Fruit fly (Drosophila melanogaster): Measurements from ENCODE around the gene CG44574.
A peak's percentile ranks its signal among the peaks of the same experiment; 100 is the strongest.

The CG44574 gene

dm6 chr2L:5879363-5879934 is 4.1 kb upstream of the CG44574 start, which contains the start of gene rau (continued):
- TF ChIP-seq CG4617 (GFP tag; optimal IDR thresholded peaks at IDR 0.05; ENCODE audit: borderline replicate concordance) (no peak), CG12104 (GFP tag; optimal IDR thresholded peaks at IDR 0.05) (peak; percentile 41), cato (GFP tag; optimal IDR thresholded peaks at IDR 0.05; ENCODE audit: borderline replicate concordance) (peak; percentile 17), vnd (GFP tag; IDR thresholded peaks at IDR 0.05; ENCODE audit: partially characterized antibody) (no peak), CG6272 (GFP tag; IDR thresholded peaks at IDR 0.05) (no peak), maf-S (GFP tag; optimal IDR thresholded peaks at IDR 0.05) (peak; percentile 28), phol (tag; optimal IDR thresholded peaks at IDR 0.05) (peak; percentile 77), Mad (GFP tag; optimal IDR thresholded peaks at IDR 0.05) (peak; percentile 54), gsb-n (tag; optimal IDR thresholded peaks at IDR 0.05) (peak; percentile 60), lab (GFP tag; optimal IDR thresholded peaks at IDR 0.05) (peak; percentile 80), pzg (GFP tag; optimal IDR thresholded peaks at IDR 0.05) (no peak), crc (GFP tag; optimal IDR thresholded peaks at IDR 0.05) (no peak), Sox100B (GFP tag; optimal IDR thresholded peaks at IDR 0.05) (peak; percentile 80), CG6683 (GFP tag; optimal IDR thresholded peaks at IDR 0.05) (peak; percentile 65), Blimp-1 (GFP tag; optimal IDR thresholded peaks at IDR 0.05) (peak; percentile 94), CG15073 (GFP tag; optimal IDR thresholded peaks at IDR 0.05) (no peak), ken (GFP tag; IDR thresholded peaks at IDR 0.05) (peak; percentile 67; the same call in 2 of the 3 replicates), Antp (GFP tag; optimal IDR thresholded peaks at IDR 0.05) (no peak), oc (tag; optimal IDR thresholded peaks at IDR 0.05) (peak; percentile 66), Doc3 (GFP tag; IDR thresholded peaks at IDR 0.05; ENCODE audit: partially characterized antibody) (no peak), CG15696 (tag; optimal IDR thresholded peaks at IDR 0.05) (peak; percentile 79), CG10321 (GFP tag; IDR thresholded peaks at IDR 0.05) (no peak), Fer2 (tag; optimal IDR thresholded peaks at IDR 0.05) (peak; percentile 68), YL-1 (GFP tag; optimal IDR thresholded peaks at IDR 0.05) (peak; percentile 9), disco-r (GFP tag; optimal IDR thresholded peaks at IDR 0.05) (no peak), D (optimal IDR thresholded peaks at IDR 0.05) (no peak), D (GFP tag; optimal IDR thresholded peaks at IDR 0.05) (peak; percentile 67), CG7745 (tag; optimal IDR thresholded peaks at IDR 0.05) (no peak), dmrt11E (tag; optimal IDR thresholded peaks at IDR 0.05) (peak; percentile 76), CG18599 (GFP tag; optimal IDR thresholded peaks at IDR 0.05) (peak; percentile 84), prd (optimal IDR thresholded peaks at IDR 0.05) (no peak), prd (GFP tag; IDR thresholded peaks at IDR 0.05) (peak; percentile 81), eve (GFP tag; optimal IDR thresholded peaks at IDR 0.05) (peak in 1 of 2 experiments; percentile 75), fd3F (GFP tag; optimal IDR thresholded peaks at IDR 0.05) (peak; percentile 42), ewg (GFP tag; optimal IDR thresholded peaks at IDR 0.05) (peak; percentile 60), Sin3A (optimal IDR thresholded peaks at IDR 0.05) (no peak), ac (GFP tag; optimal IDR thresholded peaks at IDR 0.05) (peak; percentile 41), Camta (GFP tag; optimal IDR thresholded peaks at IDR 0.05) (peak; percentile 40), lmd (GFP tag; IDR thresholded peaks at IDR 0.05) (peak; percentile 70; the same call in 1 of the 2 replicates), CG13123 (GFP tag; optimal IDR thresholded peaks at IDR 0.05) (peak; percentile 40), CG12299 (tag; optimal IDR thresholded peaks at IDR 0.05) (peak; percentile 43), CG34224 (GFP tag; IDR thresholded peaks at IDR 0.05; ENCODE audit: partially characterized antibody) (no peak), Med (GFP tag) (peak; percentile 87), abd-A (tag; optimal IDR thresholded peaks at IDR 0.05) (peak; percentile 92), Ets97D (GFP tag; optimal IDR thresholded peaks at IDR 0.05) (no peak), CG17328 (GFP tag; IDR thresholded peaks at IDR 0.05) (peak; percentile 58), bigmax (GFP tag; optimal IDR thresholded peaks at IDR 0.05) (no peak), CG4404 (GFP tag; IDR thresholded peaks at IDR 0.05) (peak; percentile 55), kah (GFP tag; optimal IDR thresholded peaks at IDR 0.05) (peak; percentile 51), CG9727 (GFP tag; optimal IDR thresholded peaks at IDR 0.05) (peak; percentile 72)
